Worm (Caenorhabditis elegans): Measurements from ENCODE around the gene F28B12.6.

F28B12.6 gene

DNA sequence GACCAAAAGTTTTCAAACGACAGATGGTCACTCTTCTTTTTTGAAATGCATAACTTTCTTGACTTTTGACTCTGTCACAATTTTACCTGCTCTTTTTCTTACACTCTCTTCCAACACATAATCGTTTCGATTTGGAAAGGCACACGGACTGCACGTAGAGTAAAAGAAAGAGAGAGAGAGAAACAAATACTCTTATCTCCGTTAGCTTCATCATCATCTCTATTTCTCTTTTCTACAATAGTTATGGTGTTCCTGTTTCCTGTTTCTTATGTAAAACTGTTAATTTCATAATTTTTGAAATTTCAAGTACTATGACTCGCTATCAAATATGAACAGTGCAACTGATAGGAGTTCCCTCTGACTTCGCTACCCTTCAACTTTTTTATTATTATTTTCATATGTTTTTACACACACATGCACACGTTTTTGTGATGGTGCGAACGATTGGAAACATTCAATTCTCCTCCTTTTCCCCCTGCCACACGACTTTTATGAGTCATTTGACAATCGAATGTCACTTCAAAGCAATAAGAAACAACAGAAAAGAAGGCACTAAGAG lies 10.5 kb upstream of the F28B12.6 start:
- TF ChIP-seq jun-1 (tag; optimal IDR thresholded peaks at IDR 0.05) = peak; percentile 18
- TF ChIP-seq rnt-1 (tag; optimal IDR thresholded peaks at IDR 0.05) = no peak
- no peak for TF ChIP-seq lir-3 (tag; optimal IDR thresholded peaks at IDR 0.05; ENCODE audit: poor library complexity)
- no peak for TF ChIP-seq unc-130 (tag; optimal IDR thresholded peaks at IDR 0.05)
- no peak for TF ChIP-seq alr-1 (tag; optimal IDR thresholded peaks at IDR 0.05; ENCODE audit: borderline replicate concordance)
- TF ChIP-seq unc-86 (tag; optimal IDR thresholded peaks at IDR 0.05) = no peak
- no peak for TF ChIP-seq vab-15 (tag; optimal IDR thresholded peaks at IDR 0.05)
- peak in 1 of 2 experiments; percentile 28 for TF ChIP-seq lin-35 (GFP tag; optimal IDR thresholded peaks at IDR 0.05)
- TF ChIP-seq lsy-2 (tag; optimal IDR thresholded peaks at IDR 0.05) = no peak
- peak; percentile 42 for TF ChIP-seq lin-14 (GFP tag; optimal IDR thresholded peaks at IDR 0.05)
- TF ChIP-seq elt-2 (tag; optimal IDR thresholded peaks at IDR 0.05) = peak; percentile 61
- TF ChIP-seq ceh-63 (GFP tag; optimal IDR thresholded peaks at IDR 0.05) = no peak
- no peak for TF ChIP-seq sptf-1 (tag; optimal IDR thresholded peaks at IDR 0.05)
- no peak for TF ChIP-seq unc-30 (tag; optimal IDR thresholded peaks at IDR 0.05)
- TF ChIP-seq nhr-237 (tag; optimal IDR thresholded peaks at IDR 0.05) = no peak
- TF ChIP-seq C16A3.4 (tag; optimal IDR thresholded peaks at IDR 0.05) = no peak
- TF ChIP-seq snu-23 (GFP tag; optimal IDR thresholded peaks at IDR 0.05) = no peak

DNA sequence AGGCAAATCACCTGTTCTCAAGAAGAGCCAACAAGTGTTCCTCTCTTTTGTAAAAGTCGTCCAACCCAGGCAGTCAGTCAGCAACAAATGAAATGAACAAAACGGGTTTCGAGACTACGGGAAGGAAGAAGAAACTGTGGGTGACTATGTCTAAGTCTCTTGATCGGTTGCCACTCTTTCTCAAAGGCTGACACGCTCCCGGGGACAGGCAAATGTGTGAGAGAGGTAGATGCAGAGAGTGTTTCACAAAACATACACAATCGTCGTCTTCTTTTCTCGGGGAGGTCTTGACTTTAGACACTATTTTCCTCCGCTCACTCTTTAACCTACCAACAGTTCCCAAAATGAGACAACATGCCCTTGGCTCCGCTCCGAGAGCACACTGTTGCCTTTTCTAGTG lies 9.6 kb upstream of the F28B12.6 start:
- TF ChIP-seq unc-62 (GFP tag; optimal IDR thresholded peaks at IDR 0.05) (no peak), elt-2 (tag; optimal IDR thresholded peaks at IDR 0.05) (no peak), elt-3 (tag; optimal IDR thresholded peaks at IDR 0.05) (peak in 2 of 6 experiments; percentile 12 to 53), zag-1 (tag; optimal IDR thresholded peaks at IDR 0.05) (no peak), fkh-4 (tag; optimal IDR thresholded peaks at IDR 0.05; ENCODE audit: borderline replicate concordance) (no peak), mab-9 (GFP tag; IDR thresholded peaks at IDR 0.05) (no peak), snu-23 (GFP tag; optimal IDR thresholded peaks at IDR 0.05) (peak; percentile 36), nhr-84 (tag; optimal IDR thresholded peaks at IDR 0.05) (no peak), nhr-19 (GFP tag; conservative IDR thresholded peaks at IDR 0.05) (no peak), lir-3 (tag; optimal IDR thresholded peaks at IDR 0.05; ENCODE audit: poor library complexity) (no peak), unc-98 (GFP tag; IDR thresholded peaks at IDR 0.05) (no peak), nhr-85 (tag) (peak; percentile 80), unc-30 (tag; optimal IDR thresholded peaks at IDR 0.05) (no peak), nhr-77 (tag; optimal IDR thresholded peaks at IDR 0.05) (peak; percentile 47), snpc-4 (tag; optimal IDR thresholded peaks at IDR 0.05) (no peak), nhr-11 (tag; optimal IDR thresholded peaks at IDR 0.05) (no peak), ceh-63 (GFP tag; optimal IDR thresholded peaks at IDR 0.05) (no peak), unc-86 (tag; optimal IDR thresholded peaks at IDR 0.05) (no peak), lsy-2 (tag; optimal IDR thresholded peaks at IDR 0.05) (peak in 1 of 2 experiments; percentile 40), F16B12.6 (tag; optimal IDR thresholded peaks at IDR 0.05) (no peak), nhr-71 (tag; optimal IDR thresholded peaks at IDR 0.05) (peak; percentile 25), ceh-88 (GFP tag; IDR thresholded peaks at IDR 0.05) (no peak), blmp-1 (tag; optimal IDR thresholded peaks at IDR 0.05) (peak; percentile 54), ztf-11 (tag; optimal IDR thresholded peaks at IDR 0.05) (no peak), fos-1 (tag; optimal IDR thresholded peaks at IDR 0.05) (no peak), lin-39 (tag; optimal IDR thresholded peaks at IDR 0.05) (no peak), Y116A8C.19 (tag; optimal IDR thresholded peaks at IDR 0.05; ENCODE audit: borderline replicate concordance) (no peak), lin-35 (GFP tag; optimal IDR thresholded peaks at IDR 0.05) (peak in 1 of 2 experiments; percentile 62), tbx-2 (tag; optimal IDR thresholded peaks at IDR 0.05) (peak; percentile 25), lin-14 (GFP tag; optimal IDR thresholded peaks at IDR 0.05) (peak; percentile 76), alr-1 (tag; optimal IDR thresholded peaks at IDR 0.05; ENCODE audit: borderline replicate concordance) (no peak), ztf-4 (tag; optimal IDR thresholded peaks at IDR 0.05) (no peak), ceh-90 (tag; optimal IDR thresholded peaks at IDR 0.05) (no peak), zip-4 (GFP tag; optimal IDR thresholded peaks at IDR 0.05) (no peak), nhr-90 (tag; optimal IDR thresholded peaks at IDR 0.05; ENCODE audit: poor library complexity) (peak; percentile 14), dpl-1 (GFP tag; optimal IDR thresholded peaks at IDR 0.05) (peak in 1 of 3 experiments; percentile 1), tlp-1 (tag; optimal IDR thresholded peaks at IDR 0.05) (no peak), swsn-7 (tag; optimal IDR thresholded peaks at IDR 0.05) (no peak), grh-1 (GFP tag; IDR thresholded peaks at IDR 0.05) (no peak), lin-15B (tag; optimal IDR thresholded peaks at IDR 0.05) (no peak), mef-2 (tag; optimal IDR thresholded peaks at IDR 0.05) (no peak), C16A3.4 (tag; optimal IDR thresholded peaks at IDR 0.05) (peak; percentile 37), mep-1 (tag; optimal IDR thresholded peaks at IDR 0.05) (no peak), nhr-237 (tag; optimal IDR thresholded peaks at IDR 0.05) (no peak)
